Fruit fly (Drosophila melanogaster) whole organism, prepupa: ENCODE data around the gene CG14106.

ENCODE experiments used
- Blimp-1 ChIP-seq: fragments of 200-800 bp; sonication (Bioruptor generic); optimal IDR thresholded peaks from 3 replicates; lab custom pipeline; 2017; ENCODE audit warnings: missing biosample characterization, missing genetic modification characterization, mild to moderate bottlenecking, moderate library complexity, missing genetic modification reagents
- CG10669 ChIP-seq: fragments of 200-800 bp; sonication (Bioruptor generic); optimal IDR thresholded peaks from 3 replicates; lab custom pipeline; 2018; ENCODE audit warnings: missing biosample characterization, mild to moderate bottlenecking, missing genetic modification characterization, moderate library complexity
- CG11294 ChIP-seq: fragments of 200-800 bp; sonication (Bioruptor generic); IDR thresholded peaks from 2 replicates; pipeline ENCODE4 v1.3.6; 2022; ENCODE audit warnings: missing biosample characterization, missing genetic modification characterization
- CG11762 ChIP-seq: fragments of 200-800 bp; sonication (Bioruptor generic); optimal IDR thresholded peaks from 3 replicates; lab custom pipeline; 2016; ENCODE audit warnings: missing biosample characterization, missing genetic modification characterization; ENCODE audit not compliant: insufficient read depth
- CG11902 ChIP-seq: fragments of 200-800 bp; sonication (Bioruptor generic); optimal IDR thresholded peaks from 3 replicates; lab custom pipeline; 2016; ENCODE audit warnings: missing biosample characterization, missing genetic modification characterization
- CG1621 ChIP-seq: fragments of 200-800 bp; sonication (Bioruptor generic); optimal IDR thresholded peaks from 3 replicates; lab custom pipeline; 2018; ENCODE audit warnings: missing biosample characterization, mild to moderate bottlenecking, missing genetic modification characterization
- CG16779 ChIP-seq: fragments of 200-800 bp; sonication (Bioruptor generic); optimal IDR thresholded peaks from 3 replicates; lab custom pipeline; 2017; ENCODE audit warnings: missing biosample characterization, mild to moderate bottlenecking, missing genetic modification characterization
- CG3032 ChIP-seq: fragments of 200-800 bp; optimal IDR thresholded peaks from 2 replicates; lab custom pipeline; 2019; ENCODE audit warnings: missing biosample characterization, mild to moderate bottlenecking, missing genetic modification characterization, moderate library complexity
- CG32006 ChIP-seq: fragments of 200-800 bp; sonication (Bioruptor generic); optimal IDR thresholded peaks from 3 replicates; lab custom pipeline; 2017; ENCODE audit warnings: missing biosample characterization, mild to moderate bottlenecking, missing genetic modification characterization
- CG34406 ChIP-seq: fragments of 200-800 bp; sonication (Bioruptor generic); optimal IDR thresholded peaks from 3 replicates; lab custom pipeline; 2016; ENCODE audit warnings: missing biosample characterization, missing genetic modification characterization
- CG3919 ChIP-seq: fragments of 200-800 bp; sonication (Bioruptor generic); optimal IDR thresholded peaks from 3 replicates; lab custom pipeline; 2016; ENCODE audit warnings: missing biosample characterization, missing genetic modification characterization
- CG4318 ChIP-seq: fragments of 200-800 bp; sonication (Bioruptor generic); optimal IDR thresholded peaks from 3 replicates; lab custom pipeline; 2017; ENCODE audit warnings: missing biosample characterization, mild to moderate bottlenecking, missing genetic modification characterization
- CG6163 ChIP-seq: fragments of 200-800 bp; sonication (Bioruptor generic); IDR thresholded peaks from 3 replicates; pipeline ENCODE4 v1.3.6; 2022; ENCODE audit warnings: missing biosample characterization, missing genetic modification characterization
- CG6792 ChIP-seq: fragments of 200-800 bp; sonication (Bioruptor generic); optimal IDR thresholded peaks from 3 replicates; lab custom pipeline; 2016; ENCODE audit warnings: missing biosample characterization, missing genetic modification characterization
- CG6808 ChIP-seq: fragments of 200-800 bp; sonication (Bioruptor generic); optimal IDR thresholded peaks from 3 replicates; lab custom pipeline; 2017; ENCODE audit warnings: missing biosample characterization, missing genetic modification characterization, mild to moderate bottlenecking, moderate library complexity, missing genetic modification reagents
- CG6854 ChIP-seq: fragments of 200-800 bp; sonication (Bioruptor generic); optimal IDR thresholded peaks from 2 replicates; lab custom pipeline; 2017; ENCODE audit warnings: missing biosample characterization, mild to moderate bottlenecking, missing genetic modification characterization
- CG7368 ChIP-seq: fragments of 200-800 bp; sonication (Bioruptor generic); optimal IDR thresholded peaks from 3 replicates; lab custom pipeline; 2016; ENCODE audit warnings: missing biosample characterization, missing genetic modification characterization
- CG8319 ChIP-seq: fragments of 200-800 bp; sonication (Bioruptor generic); optimal IDR thresholded peaks from 3 replicates; lab custom pipeline; 2016; ENCODE audit warnings: missing biosample characterization, missing genetic modification characterization
- CG8632 ChIP-seq: fragments of 200-800 bp; sonication (Bioruptor generic); optimal IDR thresholded peaks from 3 replicates; lab custom pipeline; 2016; ENCODE audit warnings: missing biosample characterization, missing genetic modification characterization
- Eip75B ChIP-seq: fragments of 200-800 bp; sonication (Bioruptor generic); optimal IDR thresholded peaks from 3 replicates; lab custom pipeline; 2016; ENCODE audit warnings: missing biosample characterization, missing genetic modification characterization
- Eip78C ChIP-seq: fragments of 200-800 bp; sonication (Bioruptor generic); peaks from one replicate; lab custom pipeline; 2016; ENCODE audit warnings: missing biosample characterization, missing genetic modification characterization
- Eip93F ChIP-seq: fragments of 200-800 bp; sonication (Bioruptor generic); optimal IDR thresholded peaks from 2 replicates; lab custom pipeline; 2016; ENCODE audit warnings: missing biosample characterization, mild to moderate bottlenecking, missing genetic modification characterization
- Ets96B ChIP-seq: fragments of 200-800 bp; optimal IDR thresholded peaks from 2 replicates; lab custom pipeline; 2019; ENCODE audit warnings: missing biosample characterization, mild to moderate bottlenecking, missing genetic modification characterization, moderate library complexity
- Gug ChIP-seq: fragments of 200-800 bp; sonication (Bioruptor generic); IDR thresholded peaks from 2 replicates; pipeline ENCODE4 v1.3.6; 2022; ENCODE audit warnings: missing biosample characterization, missing genetic modification characterization
- Hr38 ChIP-seq: sonication (Bioruptor generic); optimal IDR thresholded peaks from 2 replicates; lab custom pipeline; 2016; ENCODE audit warnings: missing biosample characterization, missing genetic modification characterization
- Hr4 ChIP-seq: fragments of 200-800 bp; sonication (Bioruptor generic); optimal IDR thresholded peaks from 3 replicates; lab custom pipeline; 2016; ENCODE audit warnings: missing biosample characterization, missing genetic modification characterization
- Met ChIP-seq: fragments of 200-800 bp; sonication (Bioruptor generic); optimal IDR thresholded peaks from 3 replicates; lab custom pipeline; 2016; ENCODE audit warnings: missing biosample characterization, missing genetic modification characterization
- Smox ChIP-seq: fragments of 200-800 bp; sonication (Bioruptor generic); optimal IDR thresholded peaks from 3 replicates; lab custom pipeline; 2016; ENCODE audit warnings: missing biosample characterization, missing genetic modification characterization
- Sox14 ChIP-seq: fragments of 200-800 bp; sonication (Bioruptor generic); optimal IDR thresholded peaks from 3 replicates; lab custom pipeline; 2016; ENCODE audit warnings: missing biosample characterization, missing genetic modification characterization
- Sox15 ChIP-seq: fragments of 200-800 bp; sonication (Bioruptor generic); optimal IDR thresholded peaks from 3 replicates; lab custom pipeline; 2016; ENCODE audit warnings: missing biosample characterization, missing genetic modification characterization
- achi ChIP-seq: fragments of 200-800 bp; sonication (Bioruptor generic); optimal IDR thresholded peaks from 3 replicates; lab custom pipeline; 2016; ENCODE audit warnings: missing biosample characterization, missing genetic modification characterization
- acj6 ChIP-seq: fragments of 200-800 bp; sonication (Bioruptor generic); optimal IDR thresholded peaks from 3 replicates; lab custom pipeline; 2016; ENCODE audit warnings: missing biosample characterization, missing genetic modification characterization
- cyc ChIP-seq: fragments of 200-800 bp; sonication (Bioruptor generic); optimal IDR thresholded peaks from 3 replicates; lab custom pipeline; 2016; ENCODE audit warnings: missing biosample characterization, missing genetic modification characterization
- dsx ChIP-seq: fragments of 200-800 bp; optimal IDR thresholded peaks from 3 replicates; lab custom pipeline; 2019; ENCODE audit warnings: missing biosample characterization, mild to moderate bottlenecking, missing genetic modification characterization, moderate library complexity; ENCODE audit not compliant: poor library complexity, severe bottlenecking
- fd59A ChIP-seq: fragments of 200-800 bp; sonication (Bioruptor generic); optimal IDR thresholded peaks from 2 replicates; lab custom pipeline; 2017; ENCODE audit warnings: missing biosample characterization, mild to moderate bottlenecking, missing genetic modification characterization, missing genetic modification reagents
- fd85E ChIP-seq: fragments of 200-800 bp; sonication (Bioruptor generic); optimal IDR thresholded peaks from 3 replicates; lab custom pipeline; 2016; ENCODE audit warnings: missing biosample characterization, missing genetic modification characterization
- fkh ChIP-seq: fragments of 200-800 bp; sonication (Bioruptor generic); optimal IDR thresholded peaks from 3 replicates; lab custom pipeline; 2017; ENCODE audit warnings: missing biosample characterization, mild to moderate bottlenecking, missing genetic modification characterization, moderate library complexity
- net ChIP-seq: fragments of 200-800 bp; sonication (Bioruptor generic); optimal IDR thresholded peaks from 3 replicates; lab custom pipeline; 2016; ENCODE audit warnings: missing biosample characterization, missing genetic modification characterization
- spab ChIP-seq: fragments of 200-800 bp; sonication (Bioruptor generic); optimal IDR thresholded peaks from 2 replicates; lab custom pipeline; 2017; ENCODE audit warnings: missing biosample characterization, mild to moderate bottlenecking, missing genetic modification characterization, missing genetic modification reagents
- ss ChIP-seq, 2 experiments: fragments of 200-800 bp; sonication (Bioruptor generic); optimal IDR thresholded peaks; 2 replicates in 1 of 2; 3 replicates in 1 of 2; lab custom pipeline; 2017 to 2018; ENCODE audit warnings: mild to moderate bottlenecking in 2 of 2, missing biosample characterization in 2 of 2, missing genetic modification characterization in 2 of 2, moderate library complexity in 1 of 2
- svp ChIP-seq: fragments of 200-800 bp; sonication (Bioruptor generic); peaks from one replicate; lab custom pipeline; 2016; ENCODE audit warnings: missing biosample characterization, missing genetic modification characterization
- topi ChIP-seq: fragments of 200-800 bp; sonication (Bioruptor generic); optimal IDR thresholded peaks from 3 replicates; lab custom pipeline; 2016; ENCODE audit warnings: missing biosample characterization, missing genetic modification characterization
- vri ChIP-seq: fragments of 200-800 bp; sonication (Bioruptor generic); optimal IDR thresholded peaks from 3 replicates; lab custom pipeline; 2016; ENCODE audit warnings: missing biosample characterization, mild to moderate bottlenecking, missing genetic modification characterization

The CG14106 gene

DNA sequence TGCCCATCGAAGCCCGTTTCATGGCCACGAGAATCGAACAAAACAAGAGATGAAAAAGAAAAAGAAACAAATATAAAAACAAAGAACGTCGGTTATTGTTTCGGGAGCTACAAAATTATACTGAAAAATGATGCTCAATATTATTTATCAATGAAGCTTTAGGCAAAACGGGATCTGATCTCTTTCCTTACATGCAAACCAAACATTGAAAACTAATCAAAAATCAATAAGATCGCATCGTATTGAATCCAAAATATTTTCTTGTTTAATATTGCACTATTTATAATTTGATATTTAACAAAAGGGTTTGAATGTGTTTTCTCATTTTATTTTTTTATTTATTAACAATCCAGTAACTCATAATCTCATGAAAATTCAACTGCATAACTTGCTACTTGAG lies at the start of gene CG14106:
Gene CG14106, minus strand, starts transcription at position 101 of the 400 bp plus-strand sequence.
- TF ChIP-seq fd59A (no peak), achi (no peak), net (GFP tag; lab: Kevin White, UChicago) (no peak), CG11902 (GFP tag; lab: Kevin White, UChicago) (no peak), cyc (GFP tag; lab: Kevin White, UChicago) (no peak), Sox14 (GFP tag; lab: Kevin White, UChicago) (no peak), CG7368 (GFP tag; lab: Kevin White, UChicago) (no peak), CG6163 (no peak), CG6808 (GFP tag; lab: Kevin White, UChicago) (no peak), Hr38 (GFP tag; lab: Kevin White, UChicago) (no peak)

dm6 chr3L:13474607-13475006 lies 49.1 kb upstream of the CG14106 start, which contains the start of gene CG10089:
TSS of gene CG10089 (minus strand) at chr3L:13474787.
- TF ChIP-seq fkh (no peak), Eip78C (GFP tag; lab: Kevin White, UChicago) (peak; percentile 31)

- TF ChIP-seq acj6 (no peak), CG6808 (GFP tag; lab: Kevin White, UChicago) (no peak), Met (GFP tag; lab: Kevin White, UChicago) (no peak), Gug (GFP tag; lab: Robert Waterston, UW) (no peak)
- TF ChIP-seq, all 60 proteins: peak for 0
These were observed 31.7 kb upstream of the CG14106 start, which contains the start of gene CG10116 for dm6 chr3L:13457133-13457532. TSS of gene CG10116 (minus strand) at chr3L:13457238.

DNA sequence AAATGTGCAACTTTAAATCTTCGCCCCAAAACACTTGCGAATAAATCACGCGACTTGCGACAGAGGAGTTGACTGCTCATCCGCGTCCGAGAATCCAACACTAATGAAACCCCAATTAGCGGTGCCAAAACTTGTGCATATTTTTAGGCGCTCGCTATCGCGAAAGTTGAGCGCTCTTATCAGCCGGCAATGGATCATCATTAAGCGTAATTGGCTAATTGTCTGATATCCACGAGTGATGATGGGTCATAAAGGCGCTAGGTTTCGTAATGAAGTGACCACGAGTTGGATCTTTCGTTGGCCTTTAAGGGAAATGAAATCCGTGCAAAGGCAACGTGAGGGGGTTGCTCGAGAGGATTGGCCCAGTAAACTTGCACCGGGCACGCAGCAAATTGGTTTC lies 29.3 kb upstream of the CG14106 start:
- TF ChIP-seq vri (peak; percentile 14), CG6163 (no peak)
- TF ChIP-seq, all 60 proteins: peak for 1

- no peak for TF ChIP-seq CG10669 (GFP tag; lab: Kevin White, UChicago)
- TF ChIP-seq spab = no peak
- TF ChIP-seq Smox (GFP tag; lab: Kevin White, UChicago) = no peak
- TF ChIP-seq Hr4 (GFP tag; lab: Kevin White, UChicago) = peak; percentile 61
- TF ChIP-seq Eip78C (GFP tag; lab: Kevin White, UChicago) = peak; percentile 20
- TF ChIP-seq Sox14 (GFP tag; lab: Kevin White, UChicago) = no peak
- no peak for TF ChIP-seq topi (GFP tag; lab: Kevin White, UChicago)
- no peak for TF ChIP-seq Eip93F
- TF ChIP-seq net (GFP tag; lab: Kevin White, UChicago) = peak; percentile 17
- no peak for TF ChIP-seq dsx (GFP tag; lab: Kevin White, UChicago)
- TF ChIP-seq CG4318 = no peak
- no peak for TF ChIP-seq Eip75B (GFP tag; lab: Kevin White, UChicago)
- TF ChIP-seq CG6854 (GFP tag; lab: Kevin White, UChicago) = no peak
- no peak for TF ChIP-seq CG6792 (GFP tag; lab: Kevin White, UChicago)
- TF ChIP-seq Gug (GFP tag; lab: Robert Waterston, UW) = no peak
- TF ChIP-seq vri = no peak
- no peak for TF ChIP-seq CG8319
- TF ChIP-seq CG11294 = peak; percentile 12; the same call in 1 of the 2 replicates
- no peak for TF ChIP-seq CG16779 (tag; lab: Kevin White, UChicago)
- TF ChIP-seq achi = no peak
- TF ChIP-seq CG34406 (GFP tag; lab: Kevin White, UChicago) = no peak
- no peak for TF ChIP-seq CG1621
- no peak for TF ChIP-seq CG3032 (tag; lab: Kevin White, UChicago)
- 0 out of 3 replicates have a peak, but pooled peaks have one; percentile 19 for TF ChIP-seq CG6163
- no peak for TF ChIP-seq CG7368 (GFP tag; lab: Kevin White, UChicago)
- no peak for TF ChIP-seq ss (GFP tag; optimal IDR thresholded peaks at IDR 0.05; lab: Kevin White, UChicago)
- no peak for TF ChIP-seq CG11762 (GFP tag; lab: Kevin White, UChicago)
- TF ChIP-seq CG3919 (GFP tag; lab: Kevin White, UChicago) = no peak
- TF ChIP-seq svp (GFP tag; lab: Kevin White, UChicago) = no peak
- peak; percentile 70 for TF ChIP-seq CG32006 (GFP tag; lab: Kevin White, UChicago)
- no peak for TF ChIP-seq Blimp-1 (GFP tag; lab: Kevin White, UChicago)
- TF ChIP-seq Ets96B (tag; lab: Kevin White, UChicago) = no peak
- TF ChIP-seq Met (GFP tag; lab: Kevin White, UChicago) = no peak
- TF ChIP-seq CG8632 (GFP tag; lab: Kevin White, UChicago) = no peak
- TF ChIP-seq fd59A = no peak
- no peak for TF ChIP-seq Sox15 (GFP tag; lab: Kevin White, UChicago)
- no peak for TF ChIP-seq fd85E (GFP tag; lab: Kevin White, UChicago)
These were observed 26.8 kb upstream of the CG14106 start for dm6 chr3L:13452281-13452680.
